Fruit fly (Drosophila melanogaster) whole organism, wandering third instar larva: ENCODE measurements around the gene CG1092.

Experiments
- CG9705 ChIP-seq: fragments of 200-800 bp; sonication (Bioruptor generic); optimal IDR thresholded peaks from 2 replicates; lab custom pipeline; 2018; ENCODE audit warnings: missing biosample characterization, mild to moderate bottlenecking, missing genetic modification characterization
- dl ChIP-seq, 2 experiments: fragments of 175-275, 200-275 bp in 1 of 2; fragments of 200-275 bp in 1 of 2; sonication (Bioruptor generic); optimal IDR thresholded peaks; lab custom pipeline; 2018; ENCODE audit warnings: mild to moderate bottlenecking in 2 of 2, missing biosample characterization in 2 of 2, missing genetic modification characterization in 2 of 2, moderate library complexity in 2 of 2; ENCODE audit not compliant: partially characterized antibody in 2 of 2, insufficient read depth in 1 of 2
- fru ChIP-seq: fragments of 200-800 bp; sonication (Bioruptor generic); optimal IDR thresholded peaks from 3 replicates; lab custom pipeline; 2016; ENCODE audit warnings: missing biosample characterization, mild to moderate bottlenecking, missing genetic modification characterization
- h ChIP-seq: fragments of 200-800 bp; sonication (Bioruptor generic); optimal IDR thresholded peaks from 3 replicates; lab custom pipeline; 2016; ENCODE audit warnings: missing biosample characterization, mild to moderate bottlenecking, missing genetic modification characterization
- rgr ChIP-seq: fragments of 200-800 bp; sonication (Bioruptor generic); optimal IDR thresholded peaks from 3 replicates; lab custom pipeline; 2016; ENCODE audit warnings: missing biosample characterization, mild to moderate bottlenecking, missing genetic modification characterization

- TF ChIP-seq dl (GFP tag; optimal IDR thresholded peaks at IDR 0.05; lab: Kevin White, UChicago; ENCODE audit: insufficient read depth in 1 of 2, partially characterized antibody in 2 of 2) (no peak), rgr (no peak), fru (GFP tag; lab: Kevin White, UChicago) (no peak), h (GFP tag; lab: Kevin White, UChicago) (no peak), CG9705 (GFP tag; lab: Kevin White, UChicago) (no peak)
Measured at dm6 chr3R:4294689-4295088, 28.1 kb downstream of the CG1092 start, which contains the start of gene Nepl11.
